Fruit fly (Drosophila melanogaster) whole organism, embryonic: ENCODE measurements around the gene Vav.
A peak's percentile ranks its signal among the peaks of the same experiment; 100 is the strongest.

ENCODE experiments used
- Antp ChIP-seq: fragments of 200-800 bp; sonication (Bioruptor generic); optimal IDR thresholded peaks from 3 replicates; lab custom pipeline; 2016; ENCODE audit warnings: missing biosample characterization, missing genetic modification characterization
- Asciz ChIP-seq: fragments of 200-800 bp; sonication (Bioruptor generic); optimal IDR thresholded peaks from 2 replicates; lab custom pipeline; 2017; ENCODE audit warnings: missing biosample characterization, mild to moderate bottlenecking, missing genetic modification characterization, missing genetic modification reagents
- Atf6 ChIP-seq: fragments of 200-800 bp; sonication (Bioruptor generic); IDR thresholded peaks from 2 replicates; pipeline ENCODE4 v1.3.6; 2022; ENCODE audit warnings: missing biosample characterization, missing genetic modification characterization
- CG10979 ChIP-seq: fragments of 200-800 bp; sonication (Bioruptor generic); optimal IDR thresholded peaks from 2 replicates; lab custom pipeline; 2018; ENCODE audit warnings: missing biosample characterization, mild to moderate bottlenecking, missing genetic modification characterization, moderate library complexity
- CG12942 ChIP-seq: fragments of 200-800 bp; sonication (Bioruptor generic); optimal IDR thresholded peaks from 3 replicates; lab custom pipeline; 2016; ENCODE audit warnings: missing biosample characterization, missing genetic modification characterization
- CG14965 ChIP-seq: fragments of 200-800 bp; sonication (Bioruptor generic); optimal IDR thresholded peaks from 2 replicates; lab custom pipeline; 2016; ENCODE audit warnings: missing biosample characterization, missing genetic modification characterization, borderline replicate concordance
- CG17186 ChIP-seq: fragments of 200-800 bp; sonication (Bioruptor generic); optimal IDR thresholded peaks from 3 replicates; lab custom pipeline; 2017; ENCODE audit warnings: missing biosample characterization, missing genetic modification reagents, missing genetic modification characterization
- CG17328 ChIP-seq: fragments of 200-800 bp; sonication (Bioruptor generic); IDR thresholded peaks from 2 replicates; pipeline ENCODE4 v1.3.6; 2022; ENCODE audit warnings: missing biosample characterization, missing genetic modification characterization
- CG17361 ChIP-seq: fragments of 200-800 bp; sonication (Bioruptor generic); IDR thresholded peaks from 3 replicates; pipeline ENCODE4 v1.3.6; 2022; ENCODE audit warnings: missing biosample characterization, missing genetic modification characterization
- CG17802 ChIP-seq: fragments of 200-800 bp; sonication (Bioruptor generic); optimal IDR thresholded peaks from 2 replicates; lab custom pipeline; 2018; ENCODE audit warnings: missing biosample characterization, mild to moderate bottlenecking, missing genetic modification characterization, moderate library complexity
- CG30403 ChIP-seq: fragments of 200-800 bp; sonication (Bioruptor generic); optimal IDR thresholded peaks from 3 replicates; lab custom pipeline; 2016; ENCODE audit warnings: missing biosample characterization, missing genetic modification characterization
- CG31365 ChIP-seq: fragments of 200-800 bp; sonication (Bioruptor generic); optimal IDR thresholded peaks from 2 replicates; lab custom pipeline; 2018; ENCODE audit warnings: missing biosample characterization, mild to moderate bottlenecking, missing genetic modification characterization
- CG31388 ChIP-seq: fragments of 200-800 bp; sonication (Bioruptor generic); optimal IDR thresholded peaks from 2 replicates; lab custom pipeline; 2016; ENCODE audit warnings: missing biosample characterization, missing genetic modification characterization
- CG3995 ChIP-seq: fragments of 200-800 bp; sonication (Bioruptor generic); optimal IDR thresholded peaks from 3 replicates; lab custom pipeline; 2016; ENCODE audit warnings: missing biosample characterization, missing genetic modification characterization
- CG5953 ChIP-seq: fragments of 200-800 bp; sonication (Bioruptor generic); IDR thresholded peaks from 2 replicates; pipeline ENCODE4 v1.3.6; 2022; ENCODE audit warnings: missing biosample characterization, missing genetic modification characterization
- CG6854 ChIP-seq: fragments of 200-800 bp; sonication (Bioruptor generic); optimal IDR thresholded peaks from 3 replicates; lab custom pipeline; 2017; ENCODE audit warnings: missing biosample characterization, mild to moderate bottlenecking, missing genetic modification characterization
- CG7786 ChIP-seq: fragments of 200-800 bp; sonication (Bioruptor generic); optimal IDR thresholded peaks from 2 replicates; lab custom pipeline; 2016; ENCODE audit warnings: missing biosample characterization, missing genetic modification characterization
- CG8089 ChIP-seq: fragments of 200-800 bp; sonication (Bioruptor generic); optimal IDR thresholded peaks from 3 replicates; lab custom pipeline; 2016; ENCODE audit warnings: missing biosample characterization, missing genetic modification characterization
- CG8281 ChIP-seq: fragments of 200-800 bp; sonication (Bioruptor generic); optimal IDR thresholded peaks from 2 replicates; lab custom pipeline; 2018; ENCODE audit warnings: missing biosample characterization, mild to moderate bottlenecking, missing genetic modification characterization, moderate library complexity
- CG8924 ChIP-seq: fragments of 200-800 bp; optimal IDR thresholded peaks from 3 replicates; lab custom pipeline; 2019; ENCODE audit warnings: missing biosample characterization, mild to moderate bottlenecking, missing genetic modification characterization, moderate library complexity
- Camta ChIP-seq: fragments of 200-800 bp; sonication (Bioruptor generic); optimal IDR thresholded peaks from 2 replicates; lab custom pipeline; 2016; ENCODE audit warnings: missing biosample characterization, missing genetic modification characterization
- Dfd ChIP-seq, 2 experiments: fragments of >200 bp; optimal IDR thresholded peaks; 2 replicates each; lab custom pipeline; 2017; ENCODE audit warnings: missing biosample characterization in 2 of 2, missing genetic modification characterization in 2 of 2
- Doc2 ChIP-seq: fragments of 200-800 bp; sonication (Bioruptor generic); IDR thresholded peaks from 2 replicates; pipeline ENCODE4 v1.3.6; 2022; ENCODE audit warnings: missing biosample characterization, missing genetic modification characterization
- HLH3B ChIP-seq: fragments of 200-800 bp; sonication (Bioruptor generic); IDR thresholded peaks from 2 replicates; pipeline ENCODE4 v1.3.6; 2022; ENCODE audit warnings: missing biosample characterization, missing genetic modification characterization
- Hand ChIP-seq: fragments of 200-800 bp; sonication (Bioruptor generic); optimal IDR thresholded peaks from 2 replicates; lab custom pipeline; 2017; ENCODE audit warnings: mild to moderate bottlenecking, missing biosample characterization, missing genetic modification reagents, missing genetic modification characterization
- Hr3 ChIP-seq: fragments of 200-800 bp; sonication (Bioruptor generic); optimal IDR thresholded peaks from 3 replicates; lab custom pipeline; 2016; ENCODE audit warnings: missing biosample characterization, missing genetic modification characterization
- Jarid2 ChIP-seq: fragments of 200-800 bp; sonication (Bioruptor generic); optimal IDR thresholded peaks from 3 replicates; lab custom pipeline; 2017; ENCODE audit warnings: mild to moderate bottlenecking, missing biosample characterization, missing genetic modification reagents, missing genetic modification characterization
- Neu2 ChIP-seq: fragments of 200-800 bp; sonication (Bioruptor generic); optimal IDR thresholded peaks from 3 replicates; lab custom pipeline; 2016; ENCODE audit warnings: missing biosample characterization, missing genetic modification characterization, borderline replicate concordance
- Sox100B ChIP-seq: fragments of 200-800 bp; sonication (Bioruptor generic); optimal IDR thresholded peaks from 3 replicates; lab custom pipeline; 2018; ENCODE audit warnings: missing biosample characterization, mild to moderate bottlenecking, missing genetic modification characterization
- Xrp1 ChIP-seq: fragments of 200-800 bp; sonication (Bioruptor generic); IDR thresholded peaks from 2 replicates; pipeline ENCODE4 v1.3.6; 2022; ENCODE audit warnings: missing biosample characterization, missing genetic modification characterization
- amos ChIP-seq: fragments of 200-800 bp; sonication (Bioruptor generic); IDR thresholded peaks from 2 replicates; pipeline ENCODE4 v1.3.6; 2022; ENCODE audit warnings: missing biosample characterization, missing genetic modification characterization; ENCODE audit not compliant: partially characterized antibody
- aop ChIP-seq: fragments of 200-800 bp; sonication (Bioruptor generic); IDR thresholded peaks from 2 replicates; pipeline ENCODE4 v1.3.6; 2022; ENCODE audit warnings: missing biosample characterization, missing genetic modification characterization
- cg ChIP-seq: fragments of 200-800 bp; sonication (Bioruptor generic); optimal IDR thresholded peaks from 3 replicates; lab custom pipeline; 2019; ENCODE audit warnings: missing biosample characterization, mild to moderate bottlenecking, missing genetic modification characterization, moderate library complexity
- chif ChIP-seq, 2 experiments: fragments of 200-800 bp; sonication (Bioruptor generic); optimal IDR thresholded peaks; 3 replicates each; lab custom pipeline; 2016; ENCODE audit warnings: missing biosample characterization in 2 of 2, missing genetic modification characterization in 2 of 2
- dan ChIP-seq: fragments of 200-800 bp; sonication (Bioruptor generic); IDR thresholded peaks from 2 replicates; pipeline ENCODE4 v1.3.6; 2022; ENCODE audit warnings: missing biosample characterization, missing genetic modification characterization
- emc ChIP-seq: fragments of 200-800 bp; sonication (Bioruptor generic); optimal IDR thresholded peaks from 2 replicates; lab custom pipeline; 2016; ENCODE audit warnings: missing biosample characterization, missing genetic modification characterization
- esg ChIP-seq: fragments of 200-800 bp; sonication (Bioruptor generic); conservative IDR thresholded peaks from 2 replicates; pipeline ENCODE4 v1.3.6; 2022; ENCODE audit warnings: missing biosample characterization, missing genetic modification characterization
- exex ChIP-seq: fragments of 200-800 bp; sonication (Bioruptor generic); optimal IDR thresholded peaks from 4 replicates; lab custom pipeline; 2018; ENCODE audit warnings: missing biosample characterization, mild to moderate bottlenecking, missing genetic modification characterization, moderate library complexity
- gce ChIP-seq: fragments of 200-800 bp; sonication (Bioruptor generic); IDR thresholded peaks from 3 replicates; pipeline ENCODE4 v1.3.6; 2022; ENCODE audit warnings: missing biosample characterization, missing genetic modification characterization
- gcm2 ChIP-seq: fragments of 200-800 bp; sonication (Bioruptor generic); optimal IDR thresholded peaks from 2 replicates; lab custom pipeline; 2016; ENCODE audit warnings: missing biosample characterization, missing genetic modification characterization
- gsb ChIP-seq: fragments of 200-800 bp; sonication (Bioruptor generic); IDR thresholded peaks from 2 replicates; pipeline ENCODE4 v1.3.6; 2022; ENCODE audit warnings: missing biosample characterization, missing genetic modification characterization
- inv ChIP-seq: fragments of 200-800 bp; sonication (Bioruptor generic); IDR thresholded peaks from 2 replicates; pipeline ENCODE4 v1.3.6; 2022; ENCODE audit warnings: missing biosample characterization, missing genetic modification characterization; ENCODE audit not compliant: partially characterized antibody
- nmo ChIP-seq: fragments of 200-800 bp; sonication (Bioruptor generic); optimal IDR thresholded peaks from 2 replicates; lab custom pipeline; 2018; ENCODE audit warnings: missing biosample characterization, mild to moderate bottlenecking, missing genetic modification characterization, moderate library complexity
- pb ChIP-seq: fragments of 200-800 bp; sonication (Bioruptor generic); optimal IDR thresholded peaks from 3 replicates; lab custom pipeline; 2016; ENCODE audit warnings: missing biosample characterization, missing genetic modification characterization
- row ChIP-seq: fragments of 200-800 bp; sonication (Bioruptor generic); IDR thresholded peaks from 3 replicates; pipeline ENCODE4 v1.3.6; 2022; ENCODE audit warnings: missing biosample characterization, missing genetic modification characterization
- salm ChIP-seq: fragments of 200-800 bp; sonication (Bioruptor generic); optimal IDR thresholded peaks from 2 replicates; lab custom pipeline; 2018; ENCODE audit warnings: missing biosample characterization, mild to moderate bottlenecking, missing genetic modification characterization
- shn ChIP-seq: fragments of 200-800 bp; sonication (Bioruptor generic); optimal IDR thresholded peaks from 3 replicates; lab custom pipeline; 2016; ENCODE audit warnings: missing biosample characterization, missing genetic modification characterization
- sr ChIP-seq: fragments of 200-800 bp; sonication (Bioruptor generic); IDR thresholded peaks from 3 replicates; pipeline ENCODE4 v1.3.6; 2022; ENCODE audit warnings: missing biosample characterization, missing genetic modification characterization
- trh ChIP-seq: fragments of 200-800 bp; sonication (Bioruptor generic); optimal IDR thresholded peaks from 2 replicates; lab custom pipeline; 2016; ENCODE audit warnings: missing biosample characterization, missing genetic modification characterization
- zen2 ChIP-seq: fragments of 200-800 bp; sonication (Bioruptor generic); IDR thresholded peaks from 3 replicates; pipeline ENCODE4 v1.3.6; 2022; ENCODE audit warnings: missing biosample characterization, missing genetic modification characterization; ENCODE audit not compliant: partially characterized antibody

Gene Vav

dm6 chrX:19317058-19317767, 55.6 kb downstream of the Vav start (continued):
- TF ChIP-seq CG6854 (GFP tag; lab: Kevin White, UChicago) (no peak), aop (GFP tag; lab: Robert Waterston, UW) (no peak), Hr3 (GFP tag; lab: Kevin White, UChicago) (peak; percentile 47), inv (GFP tag; lab: Robert Waterston, UW) (no peak), zen2 (no peak), emc (GFP tag; lab: Kevin White, UChicago) (no peak), cg (GFP tag; lab: Kevin White, UChicago) (no peak), CG8281 (tag; lab: Kevin White, UChicago) (no peak), nmo (GFP tag; lab: Kevin White, UChicago) (peak; percentile 68), Neu2 (GFP tag; lab: Kevin White, UChicago) (no peak), pb (GFP tag; lab: Kevin White, UChicago) (no peak), CG17328 (peak; percentile 35), Atf6 (GFP tag; lab: Robert Waterston, UW) (peak; percentile 7; the same call in 1 of the 2 replicates), CG5953 (GFP tag; lab: Robert Waterston, UW) (no peak), CG7786 (GFP tag; lab: Kevin White, UChicago) (no peak), Dfd (GFP tag; optimal IDR thresholded peaks at IDR 0.05; lab: Kevin White, UChicago) (no peak), gce (GFP tag; lab: Robert Waterston, UW) (no peak), gcm2 (GFP tag; lab: Kevin White, UChicago) (no peak), Antp (GFP tag; lab: Kevin White, UChicago) (no peak), esg (GFP tag; lab: Robert Waterston, UW) (peak; percentile 21; the same call in 1 of the 2 replicates), CG8924 (tag; lab: Kevin White, UChicago) (peak; percentile 80), gsb (GFP tag; lab: Robert Waterston, UW) (0 out of 2 replicates have a peak, but pooled peaks have one; percentile 24), CG17802 (tag; lab: Kevin White, UChicago) (no peak), chif (GFP tag; optimal IDR thresholded peaks at IDR 0.05; lab: Kevin White, UChicago) (no peak), Hand (GFP tag; lab: Kevin White, UChicago) (peak; percentile 71), row (peak; percentile 73), CG17186 (no peak), Asciz (GFP tag; lab: Kevin White, UChicago) (peak; percentile 58), Camta (GFP tag; lab: Kevin White, UChicago) (peak; percentile 25), CG17361 (GFP tag; lab: Robert Waterston, UW) (peak; percentile 79), trh (no peak), CG30403 (GFP tag; lab: Kevin White, UChicago) (peak; percentile 23), CG31365 (tag; lab: Kevin White, UChicago) (no peak), HLH3B (peak; percentile 49), CG3995 (GFP tag; lab: Kevin White, UChicago) (no peak), Sox100B (peak; percentile 66), CG8089 (GFP tag; lab: Kevin White, UChicago) (no peak), exex (tag; lab: Kevin White, UChicago) (peak; percentile 74), shn (GFP tag; lab: Kevin White, UChicago) (no peak), Jarid2 (GFP tag; lab: Kevin White, UChicago) (peak; percentile 1), Doc2 (GFP tag; lab: Robert Waterston, UW) (no peak), CG10979 (peak; percentile 72), salm (tag; lab: Kevin White, UChicago) (peak; percentile 41), sr (GFP tag; lab: Robert Waterston, UW) (no peak), Xrp1 (GFP tag; lab: Robert Waterston, UW) (0 out of 2 replicates have a peak, but pooled peaks have one; percentile 30), amos (GFP tag; lab: Robert Waterston, UW) (no peak), CG12942 (GFP tag; lab: Kevin White, UChicago) (peak; percentile 4), CG14965 (GFP tag; lab: Kevin White, UChicago) (no peak), dan (GFP tag; lab: Robert Waterston, UW) (no peak), CG31388 (GFP tag; lab: Kevin White, UChicago) (no peak)
